Worm (Caenorhabditis elegans) whole organism, L2 larva: ENCODE data around the gene C24D10.4.
"Not testable (repeated sequence)": the region's sequence is repeated elsewhere in the genome, so short reads cannot be mapped to it uniquely, and the experiment has no call there.

Source experiments
- C34F6.9 ChIP-seq: fragments of 150-350 bp; optimal IDR thresholded peaks from 2 replicates; lab custom pipeline; 2014; ENCODE audit warnings: missing biosample characterization, missing genetic modification characterization
- F13H6.1 ChIP-seq: sonication (generic microtip); optimal IDR thresholded peaks from 2 replicates; lab custom pipeline; 2016; ENCODE audit warnings: missing genetic modification characterization, missing compliant biosample characterization
- Y55F3AM.14 ChIP-seq: fragments of 200-800 bp; sonication (Bioruptor generic); optimal IDR thresholded peaks from 2 replicates; lab custom pipeline; 2018; ENCODE audit warnings: mild to moderate bottlenecking, missing genetic modification characterization, missing compliant biosample characterization
- ZK546.5 ChIP-seq: sonication (generic microtip); optimal IDR thresholded peaks from 2 replicates; lab custom pipeline; 2017; ENCODE audit warnings: missing biosample characterization, missing genetic modification characterization
- aly-2 ChIP-seq: fragments of 150-350 bp; optimal IDR thresholded peaks from 2 replicates; lab custom pipeline; 2014; ENCODE audit warnings: missing biosample characterization, missing genetic modification characterization
- ama-1 ChIP-seq: fragments of 150-350 bp; optimal IDR thresholded peaks from 2 replicates; lab custom pipeline; 2018; ENCODE audit warnings: inconsistent platforms
- blmp-1 ChIP-seq: sonication (generic microtip); optimal IDR thresholded peaks from 2 replicates; lab custom pipeline; 2017; ENCODE audit warnings: missing genetic modification characterization, mild to moderate bottlenecking, missing compliant biosample characterization, antibody characterized with exemption, moderate library complexity; ENCODE audit not compliant: insufficient read depth
- ceh-82 ChIP-seq: fragments of 150-350 bp; optimal IDR thresholded peaks from 2 replicates; lab custom pipeline; 2014; ENCODE audit warnings: missing biosample characterization, missing genetic modification characterization
- crh-2 ChIP-seq: sonication (generic microtip); optimal IDR thresholded peaks from 2 replicates; lab custom pipeline; 2017; ENCODE audit warnings: missing biosample characterization, missing genetic modification characterization
- elt-3 ChIP-seq: sonication (generic microtip); optimal IDR thresholded peaks from 2 replicates; lab custom pipeline; 2017; ENCODE audit warnings: missing biosample characterization, missing genetic modification characterization
- gmeb-1 ChIP-seq: fragments of 150-350 bp; optimal IDR thresholded peaks from 2 replicates; lab custom pipeline; 2014; ENCODE audit warnings: missing biosample characterization, missing genetic modification characterization
- lin-11 ChIP-seq: fragments of 150-350 bp; sonication (generic microtip); optimal IDR thresholded peaks from 2 replicates; lab custom pipeline; 2014; ENCODE audit warnings: missing biosample characterization, missing genetic modification characterization, inconsistent platforms, mixed read lengths
- lin-13 ChIP-seq: fragments of 150-350 bp; optimal IDR thresholded peaks from 2 replicates; lab custom pipeline; 2014; ENCODE audit warnings: missing biosample characterization, missing genetic modification reagents, missing genetic modification characterization
- lin-39 ChIP-seq: fragments of 150-350 bp; optimal IDR thresholded peaks from 2 replicates; lab custom pipeline; 2014; ENCODE audit warnings: missing biosample characterization, missing genetic modification reagents, missing genetic modification characterization
- mab-5 ChIP-seq: fragments of 150-350 bp; optimal IDR thresholded peaks from 2 replicates; lab custom pipeline; 2014; ENCODE audit warnings: missing biosample characterization, missing genetic modification characterization
- mbf-1 ChIP-seq: sonication (generic microtip); optimal IDR thresholded peaks from 2 replicates; lab custom pipeline; 2017; ENCODE audit warnings: missing biosample characterization, missing genetic modification characterization
- mdl-1 ChIP-seq, 2 experiments: fragments of 150-350 bp in 1 of 2; sonication (generic microtip) in 1 of 2; optimal IDR thresholded peaks; 2 replicates each; lab custom pipeline; 2017; ENCODE audit warnings: missing biosample characterization in 2 of 2, missing genetic modification characterization in 2 of 2
- nhr-10 ChIP-seq: sonication (generic microtip); optimal IDR thresholded peaks from 2 replicates; lab custom pipeline; 2017; ENCODE audit warnings: missing biosample characterization, missing genetic modification characterization
- nhr-11 ChIP-seq: fragments of 150-350 bp; optimal IDR thresholded peaks from 2 replicates; lab custom pipeline; 2014; ENCODE audit warnings: missing biosample characterization, missing genetic modification characterization
- nhr-12 ChIP-seq: fragments of 150-350 bp; optimal IDR thresholded peaks from 2 replicates; lab custom pipeline; 2014; ENCODE audit warnings: missing biosample characterization, missing genetic modification characterization
- nhr-129 ChIP-seq: fragments of 150-350 bp; optimal IDR thresholded peaks from 2 replicates; lab custom pipeline; 2014; ENCODE audit warnings: missing biosample characterization, missing genetic modification characterization
- nhr-23 ChIP-seq: fragments of 150-350 bp; optimal IDR thresholded peaks from 2 replicates; lab custom pipeline; 2014; ENCODE audit warnings: missing biosample characterization, missing genetic modification reagents, missing genetic modification characterization
- nhr-237 ChIP-seq: fragments of 150-350 bp; optimal IDR thresholded peaks from 2 replicates; lab custom pipeline; 2014; ENCODE audit warnings: missing biosample characterization, missing genetic modification characterization
- nhr-6 ChIP-seq: fragments of 150-350 bp; optimal IDR thresholded peaks from 2 replicates; lab custom pipeline; 2014; ENCODE audit warnings: missing biosample characterization, missing genetic modification characterization
- nhr-77 ChIP-seq: fragments of 150-350 bp; optimal IDR thresholded peaks from 2 replicates; lab custom pipeline; 2014; ENCODE audit warnings: missing biosample characterization, missing genetic modification characterization
- sem-4 ChIP-seq: fragments of 150-350 bp; optimal IDR thresholded peaks from 2 replicates; lab custom pipeline; 2014; ENCODE audit warnings: missing biosample characterization, missing genetic modification reagents, missing genetic modification characterization
- skn-1 ChIP-seq: sonication (generic microtip); optimal IDR thresholded peaks from 2 replicates; lab custom pipeline; 2017; ENCODE audit warnings: missing biosample characterization, missing genetic modification characterization
- sma-3 ChIP-seq: sonication (generic microtip); optimal IDR thresholded peaks from 2 replicates; lab custom pipeline; 2016; ENCODE audit warnings: missing genetic modification reagents, missing genetic modification characterization, missing compliant biosample characterization
- sma-9 ChIP-seq, 2 experiments: fragments of 150-350 bp in 1 of 2; sonication (generic microtip) in 1 of 2; optimal IDR thresholded peaks; 2 replicates each; lab custom pipeline; 2014 to 2016; ENCODE audit warnings: missing genetic modification characterization in 2 of 2, mild to moderate bottlenecking in 1 of 2, missing biosample characterization in 1 of 2, missing compliant biosample characterization in 1 of 2, missing genetic modification reagents in 1 of 2, moderate library complexity in 1 of 2
- snpc-4 ChIP-seq: fragments of 150-350 bp; optimal IDR thresholded peaks from 2 replicates; lab custom pipeline; 2014; ENCODE audit warnings: missing biosample characterization, missing genetic modification characterization
- unc-39 ChIP-seq: fragments of 150-350 bp; optimal IDR thresholded peaks from 2 replicates; lab custom pipeline; 2014; ENCODE audit warnings: missing biosample characterization, missing genetic modification characterization
- unc-55 ChIP-seq: fragments of 150-350 bp; sonication (generic microtip); optimal IDR thresholded peaks from 3 replicates; lab custom pipeline; 2014; ENCODE audit warnings: missing biosample characterization, missing genetic modification reagents, missing genetic modification characterization
- ztf-1 ChIP-seq: fragments of 200-800 bp; sonication (Bioruptor generic); conservative IDR thresholded peaks from 2 replicates; pipeline ENCODE4 v1.3.6; 2022; ENCODE audit warnings: missing genetic modification characterization, missing compliant biosample characterization

Gene C24D10.4

DNA sequence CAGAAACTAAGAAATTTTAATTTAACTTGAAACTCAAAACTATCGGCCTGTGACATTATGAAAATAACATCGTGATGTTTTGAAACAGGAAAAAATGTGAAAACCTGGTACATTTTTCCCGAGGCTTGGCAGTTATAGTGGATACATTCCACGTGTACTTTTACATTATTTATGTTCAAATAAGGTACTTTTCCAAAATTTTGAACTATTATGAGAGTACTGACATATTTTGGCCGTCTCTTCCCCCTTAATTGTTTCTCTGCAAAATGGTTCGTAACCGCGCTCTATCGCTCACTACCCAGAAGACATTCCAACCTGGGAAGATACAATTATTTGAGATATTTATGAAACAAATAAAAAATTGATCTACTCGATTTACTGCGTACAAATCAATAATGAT is 10.5 kb upstream of the C24D10.4 start, which contains the start of gene C24D10.5:
TSS of gene C24D10.5 (plus strand) at position 301 of the 400 bp plus-strand sequence.
- TF ChIP-seq sma-9 (GFP tag; optimal IDR thresholded peaks at IDR 0.05; lab: Kevin White, UChicago) (no peak), sma-9 (tag; optimal IDR thresholded peaks at IDR 0.05; lab: Kevin White, UChicago) (no peak), nhr-11 (tag; lab: Kevin White, UChicago) (no peak), mdl-1 (tag; optimal IDR thresholded peaks at IDR 0.05; lab: Kevin White, UChicago) (no peak), unc-55 (GFP tag; lab: Kevin White, UChicago) (no peak)
- TF ChIP-seq, all 48 proteins: peak for 0

DNA sequence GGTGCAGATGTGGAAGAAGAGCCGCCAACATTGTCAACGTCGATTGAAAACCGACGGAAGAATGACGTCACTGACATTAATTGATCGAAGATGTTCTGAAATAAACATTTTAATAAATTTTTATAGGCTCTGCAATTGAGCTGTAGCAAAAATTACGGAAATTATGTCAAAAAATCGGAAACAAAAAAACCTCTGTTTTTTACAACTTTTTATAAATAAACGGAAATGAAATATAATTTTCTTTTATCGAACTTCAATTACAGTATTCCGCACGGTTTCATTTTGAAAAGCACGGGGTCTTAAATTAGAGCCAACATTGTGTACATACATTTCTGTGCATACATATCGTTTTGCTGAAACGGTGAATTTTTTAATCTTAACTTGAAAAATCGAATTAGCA is 7.9 kb upstream of the C24D10.4 start, which contains the start of gene soc-2:
TSS of gene soc-2 (minus strand) at position 101 of the 400 bp plus-strand sequence.
- TF ChIP-seq nhr-77 (tag; lab: Kevin White, UChicago) (no peak), gmeb-1 (tag; lab: Kevin White, UChicago) (no peak), crh-2 (tag; lab: Kevin White, UChicago) (no peak), sma-3 (GFP tag; lab: Kevin White, UChicago) (no peak), aly-2 (tag; lab: Kevin White, UChicago) (no peak), mbf-1 (no peak), lin-39 (no peak), nhr-129 (tag; lab: Kevin White, UChicago) (no peak), skn-1 (tag; lab: Kevin White, UChicago) (no peak), blmp-1 (no peak), nhr-10 (no peak), nhr-237 (tag; lab: Kevin White, UChicago) (no peak), nhr-23 (tag; lab: Kevin White, UChicago) (no peak), sma-9 (GFP tag; optimal IDR thresholded peaks at IDR 0.05; lab: Kevin White, UChicago) (no peak), sma-9 (tag; optimal IDR thresholded peaks at IDR 0.05; lab: Kevin White, UChicago) (no peak), ceh-82 (no peak), lin-11 (tag; lab: Kevin White, UChicago) (no peak), elt-3 (tag; lab: Kevin White, UChicago) (no peak), nhr-12 (tag; lab: Kevin White, UChicago) (no peak), C34F6.9 (tag; lab: Kevin White, UChicago) (no peak), sem-4 (no peak)

DNA sequence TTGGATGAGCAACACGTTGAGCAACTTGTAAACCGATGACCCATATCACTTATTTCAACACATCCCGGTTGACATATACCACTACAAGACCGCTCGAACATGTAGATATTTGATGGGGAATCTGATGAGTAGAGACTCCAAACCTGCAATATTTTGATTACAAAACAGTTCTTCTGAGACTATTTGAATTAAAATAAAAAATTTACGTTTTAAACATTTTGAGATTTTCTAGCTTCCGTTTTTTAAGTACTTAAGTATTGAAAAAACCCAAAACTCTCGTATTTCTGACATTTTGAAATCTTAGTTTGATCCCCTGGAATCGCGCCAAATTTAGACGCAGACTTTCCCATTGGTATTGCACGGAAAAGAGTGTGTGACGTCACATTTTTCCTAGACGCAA is 3.1 kb upstream of the C24D10.4 start, which contains the start of gene C24D10.49:
TSS of gene C24D10.49 (minus strand) at position 101 of the 400 bp plus-strand sequence.
- TF ChIP-seq snpc-4 (tag; lab: Kevin White, UChicago) (no peak), F13H6.1 (tag; lab: Kevin White, UChicago) (no peak), ama-1 (lab: Kevin White, UChicago) (no peak), nhr-12 (tag; lab: Kevin White, UChicago) (no peak), nhr-129 (tag; lab: Kevin White, UChicago) (no peak), mdl-1 (tag; optimal IDR thresholded peaks at IDR 0.05; lab: Kevin White, UChicago) (no peak), nhr-77 (tag; lab: Kevin White, UChicago) (no peak), ZK546.5 (no peak), skn-1 (tag; lab: Kevin White, UChicago) (no peak), unc-39 (no peak), nhr-11 (tag; lab: Kevin White, UChicago) (no peak), blmp-1 (no peak), Y55F3AM.14 (GFP tag; lab: Kevin White, UChicago) (no peak), sma-9 (GFP tag; optimal IDR thresholded peaks at IDR 0.05; lab: Kevin White, UChicago) (no peak), sma-9 (tag; optimal IDR thresholded peaks at IDR 0.05; lab: Kevin White, UChicago) (no peak), nhr-6 (no peak), C34F6.9 (tag; lab: Kevin White, UChicago) (no peak), lin-13 (GFP tag; lab: Kevin White, UChicago) (no peak), ztf-1 (GFP tag; lab: Robert Waterston, UW) (no peak)

DNA sequence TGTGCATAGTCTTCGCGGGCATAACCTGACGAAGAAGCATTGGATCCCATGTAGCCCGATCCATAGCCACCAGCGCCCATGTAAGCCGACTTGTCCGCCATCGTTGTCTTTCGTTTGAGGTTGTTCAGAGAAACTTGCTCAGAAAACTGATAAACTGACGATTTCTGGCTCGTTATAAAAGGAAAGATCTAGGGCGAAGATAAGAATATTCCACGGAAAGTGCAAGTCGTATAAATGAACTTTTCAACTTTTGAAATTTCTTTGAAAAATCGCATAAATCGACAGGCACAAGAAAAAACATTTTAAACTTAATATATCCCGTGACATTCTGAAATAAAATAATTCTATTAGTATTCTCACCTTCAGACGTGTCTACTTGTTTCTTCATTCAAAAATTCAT is 2.6 kb downstream of the C24D10.4 start, which contains the start of the genes nspd-3 and C24D10.2:
TSS of gene nspd-3 (minus strand) at position 101 of the 400 bp plus-strand sequence.
TSS of gene C24D10.2 (plus strand) at position 399 of the 400 bp plus-strand sequence.
- not testable (repeated sequence) for TF ChIP-seq mab-5 (tag; lab: Kevin White, UChicago); C34F6.9 (tag; lab: Kevin White, UChicago); ama-1 (lab: Kevin White, UChicago)

DNA sequence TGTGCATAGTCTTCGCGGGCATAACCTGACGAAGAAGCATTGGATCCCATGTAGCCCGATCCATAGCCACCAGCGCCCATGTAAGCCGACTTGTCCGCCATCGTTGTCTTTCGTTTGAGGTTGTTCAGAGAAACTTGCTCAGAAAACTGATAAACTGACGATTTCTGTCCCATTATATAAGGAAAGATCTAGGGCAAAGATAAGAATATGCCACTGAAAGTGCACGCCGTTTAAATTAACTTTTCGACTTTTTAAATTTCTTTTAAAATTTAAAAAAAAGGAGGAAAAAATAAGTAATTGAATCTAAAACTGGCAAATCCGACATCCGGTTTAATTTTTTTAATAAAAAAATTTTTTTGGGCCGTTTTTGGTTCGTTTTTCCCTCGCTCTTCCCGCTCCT is 5.3 kb downstream of the C24D10.4 start, which contains the start of gene nspd-6:
TSS of gene nspd-6 (minus strand) at position 101 of the 400 bp plus-strand sequence.
- TF ChIP-seq ztf-1 (GFP tag; lab: Robert Waterston, UW); gmeb-1 (tag; lab: Kevin White, UChicago); sma-3 (GFP tag; lab: Kevin White, UChicago): not testable (repeated sequence)
